Fruit fly (Drosophila melanogaster) whole organism, embryonic: ENCODE results near the gene CG1801.

ENCODE experiments used
- CG10274 ChIP-seq: fragments of 200-800 bp; sonication (Bioruptor generic); optimal IDR thresholded peaks from 3 replicates; lab custom pipeline; 2017; ENCODE audit warnings: missing biosample characterization, mild to moderate bottlenecking, missing genetic modification characterization
- CG10979 ChIP-seq: fragments of 200-800 bp; sonication (Bioruptor generic); optimal IDR thresholded peaks from 2 replicates; lab custom pipeline; 2018; ENCODE audit warnings: missing biosample characterization, mild to moderate bottlenecking, missing genetic modification characterization, moderate library complexity
- CG11695 ChIP-seq: fragments of 200-800 bp; sonication (Bioruptor generic); IDR thresholded peaks from 3 replicates; pipeline ENCODE4 v1.3.6; 2022; ENCODE audit warnings: missing biosample characterization, missing genetic modification characterization
- CG12659 ChIP-seq: fragments of 200-800 bp; sonication (Bioruptor generic); optimal IDR thresholded peaks from 3 replicates; lab custom pipeline; 2017; ENCODE audit warnings: mild to moderate bottlenecking, missing biosample characterization, missing genetic modification reagents, missing genetic modification characterization
- CG14441 ChIP-seq: fragments of 200-800 bp; sonication (Bioruptor generic); IDR thresholded peaks from 2 replicates; pipeline ENCODE4 v1.3.6; 2022; ENCODE audit warnings: missing biosample characterization, missing genetic modification characterization
- CG14710 ChIP-seq: fragments of 200-800 bp; sonication (Bioruptor generic); optimal IDR thresholded peaks from 3 replicates; lab custom pipeline; 2019; ENCODE audit warnings: missing biosample characterization, mild to moderate bottlenecking, missing genetic modification characterization, moderate library complexity
- CG16863 ChIP-seq: fragments of 200-800 bp; sonication (Bioruptor generic); optimal IDR thresholded peaks from 3 replicates; lab custom pipeline; 2016; ENCODE audit warnings: missing biosample characterization, missing genetic modification characterization
- CG17612 ChIP-seq: fragments of 200-800 bp; sonication (Bioruptor generic); IDR thresholded peaks from 2 replicates; pipeline ENCODE4 v1.3.6; 2022; ENCODE audit warnings: missing biosample characterization, missing genetic modification characterization
- CG17912 ChIP-seq: fragments of 200-800 bp; sonication (Bioruptor generic); optimal IDR thresholded peaks from 2 replicates; lab custom pipeline; 2018; ENCODE audit warnings: missing biosample characterization, mild to moderate bottlenecking, missing genetic modification characterization
- CG2712 ChIP-seq: fragments of 200-800 bp; optimal IDR thresholded peaks from 3 replicates; lab custom pipeline; 2019; ENCODE audit warnings: missing biosample characterization, mild to moderate bottlenecking, missing genetic modification characterization, moderate library complexity
- CG4360 ChIP-seq: fragments of 200-800 bp; sonication (Bioruptor generic); IDR thresholded peaks from 2 replicates; pipeline ENCODE4 v1.3.6; 2022; ENCODE audit warnings: missing biosample characterization, missing genetic modification characterization
- CG4820 ChIP-seq: fragments of 200-800 bp; sonication (Bioruptor generic); optimal IDR thresholded peaks from 3 replicates; lab custom pipeline; 2016; ENCODE audit warnings: missing biosample characterization, missing genetic modification characterization
- CG7745 ChIP-seq: fragments of 200-800 bp; sonication (Bioruptor generic); optimal IDR thresholded peaks from 2 replicates; lab custom pipeline; 2018; ENCODE audit warnings: missing biosample characterization, mild to moderate bottlenecking, missing genetic modification characterization, moderate library complexity
- CG7786 ChIP-seq: fragments of 200-800 bp; sonication (Bioruptor generic); optimal IDR thresholded peaks from 2 replicates; lab custom pipeline; 2016; ENCODE audit warnings: missing biosample characterization, missing genetic modification characterization
- CG8924 ChIP-seq: fragments of 200-800 bp; optimal IDR thresholded peaks from 3 replicates; lab custom pipeline; 2019; ENCODE audit warnings: missing biosample characterization, mild to moderate bottlenecking, missing genetic modification characterization, moderate library complexity
- CG9609 ChIP-seq: fragments of 200-800 bp; sonication (Bioruptor generic); optimal IDR thresholded peaks from 3 replicates; lab custom pipeline; 2016; ENCODE audit warnings: missing biosample characterization, missing genetic modification characterization
- CG9797 ChIP-seq: fragments of 200-800 bp; sonication (Bioruptor generic); optimal IDR thresholded peaks from 3 replicates; lab custom pipeline; 2018; ENCODE audit warnings: missing biosample characterization, mild to moderate bottlenecking, missing genetic modification characterization
- CHES-1-like ChIP-seq: fragments of 200-800 bp; sonication (Bioruptor generic); optimal IDR thresholded peaks from 2 replicates; lab custom pipeline; 2016; ENCODE audit warnings: missing biosample characterization, missing genetic modification characterization
- Camta ChIP-seq: fragments of 200-800 bp; sonication (Bioruptor generic); optimal IDR thresholded peaks from 2 replicates; lab custom pipeline; 2016; ENCODE audit warnings: missing biosample characterization, missing genetic modification characterization
- Dbx ChIP-seq: fragments of 200-800 bp; sonication (Bioruptor generic); IDR thresholded peaks from 3 replicates; pipeline ENCODE4 v1.3.6; 2022; ENCODE audit warnings: missing biosample characterization, missing genetic modification characterization
- Deaf1 ChIP-seq: fragments of 200-800 bp; optimal IDR thresholded peaks from 3 replicates; lab custom pipeline; 2019; ENCODE audit warnings: missing biosample characterization, mild to moderate bottlenecking, missing genetic modification characterization, moderate library complexity
- Dip2 ChIP-seq: fragments of 200-800 bp; sonication (Bioruptor generic); IDR thresholded peaks from 2 replicates; pipeline ENCODE4 v1.3.6; 2022; ENCODE audit warnings: missing biosample characterization, missing genetic modification characterization
- Dp ChIP-seq: fragments of 200-800 bp; sonication (Bioruptor generic); optimal IDR thresholded peaks from 2 replicates; lab custom pipeline; 2018; ENCODE audit warnings: missing biosample characterization, mild to moderate bottlenecking, missing genetic modification characterization, moderate library complexity
- Dref ChIP-seq: fragments of 200-800 bp; sonication (Bioruptor generic); IDR thresholded peaks from 2 replicates; pipeline ENCODE4 v1.3.6; 2022; ENCODE audit warnings: missing biosample characterization, missing genetic modification characterization
- ERR ChIP-seq: fragments of 200-800 bp; sonication (Bioruptor generic); optimal IDR thresholded peaks from 2 replicates; lab custom pipeline; 2016; ENCODE audit warnings: missing biosample characterization, missing genetic modification characterization
- Hr3 ChIP-seq: fragments of 200-800 bp; sonication (Bioruptor generic); optimal IDR thresholded peaks from 3 replicates; lab custom pipeline; 2016; ENCODE audit warnings: missing biosample characterization, missing genetic modification characterization
- Hr39 ChIP-seq: fragments of >200 bp; optimal IDR thresholded peaks from 2 replicates; lab custom pipeline; 2017
- Hr51 ChIP-seq, 2 experiments: fragments of 200-800 bp; sonication (Bioruptor generic); optimal IDR thresholded peaks; 2 replicates in 1 of 2; 3 replicates in 1 of 2; lab custom pipeline; 2016 to 2018; ENCODE audit warnings: missing biosample characterization in 2 of 2, missing genetic modification characterization in 2 of 2, mild to moderate bottlenecking in 1 of 2, moderate library complexity in 1 of 2
- Lpt ChIP-seq: fragments of >200 bp; optimal IDR thresholded peaks from 2 replicates; lab custom pipeline; 2018; ENCODE audit warnings: missing biosample characterization, missing genetic modification characterization
- Mrtf ChIP-seq: fragments of 200-800 bp; sonication (Bioruptor generic); IDR thresholded peaks from 3 replicates; pipeline ENCODE4 v1.3.6; 2022; ENCODE audit warnings: missing biosample characterization, missing genetic modification characterization
- NK7.1 ChIP-seq: fragments of 200-800 bp; sonication (Bioruptor generic); optimal IDR thresholded peaks from 3 replicates; lab custom pipeline; 2016; ENCODE audit warnings: missing biosample characterization, missing genetic modification characterization
- Sin3A ChIP-seq: fragments of >200 bp; optimal IDR thresholded peaks from 2 replicates; lab custom pipeline; 2018
- Sry-β ChIP-seq: fragments of 200-800 bp; sonication (Bioruptor generic); optimal IDR thresholded peaks from 2 replicates; lab custom pipeline; 2018; ENCODE audit warnings: missing biosample characterization, mild to moderate bottlenecking, missing genetic modification characterization, moderate library complexity
- Stat92E ChIP-seq, 3 experiments: fragments of >200 bp in 2 of 3; fragments of 200-800 bp in 1 of 3; sonication (Bioruptor generic) in 1 of 3; optimal IDR thresholded peaks; 2 replicates each; lab custom pipeline; 2017 to 2019; ENCODE audit warnings: missing biosample characterization in 3 of 3, missing genetic modification characterization in 3 of 3, mild to moderate bottlenecking in 1 of 3, moderate library complexity in 1 of 3
- amos ChIP-seq: fragments of 200-800 bp; sonication (Bioruptor generic); IDR thresholded peaks from 2 replicates; pipeline ENCODE4 v1.3.6; 2022; ENCODE audit warnings: missing biosample characterization, missing genetic modification characterization; ENCODE audit not compliant: partially characterized antibody
- ap ChIP-seq: fragments of 200-800 bp; sonication (Bioruptor generic); IDR thresholded peaks from 2 replicates; pipeline ENCODE4 v1.3.6; 2022; ENCODE audit warnings: missing biosample characterization, missing genetic modification characterization
- bowl ChIP-seq: fragments of 200-800 bp; sonication (Bioruptor generic); IDR thresholded peaks from 2 replicates; pipeline ENCODE4 v1.3.6; 2022; ENCODE audit warnings: missing biosample characterization, missing genetic modification characterization
- ci ChIP-seq: fragments of 200-800 bp; sonication (Bioruptor generic); IDR thresholded peaks from 3 replicates; pipeline ENCODE4 v1.3.6; 2022; ENCODE audit warnings: missing biosample characterization, missing genetic modification characterization
- crol ChIP-seq: fragments of 200-800 bp; sonication (Bioruptor generic); IDR thresholded peaks from 2 replicates; pipeline ENCODE4 v1.3.6; 2022; ENCODE audit warnings: missing biosample characterization, missing genetic modification characterization
- dmrt99B ChIP-seq: fragments of 200-800 bp; sonication (Bioruptor generic); optimal IDR thresholded peaks from 2 replicates; lab custom pipeline; 2018; ENCODE audit warnings: missing biosample characterization, mild to moderate bottlenecking, missing genetic modification characterization, moderate library complexity
- ems ChIP-seq: fragments of 200-800 bp; sonication (Bioruptor generic); optimal IDR thresholded peaks from 3 replicates; lab custom pipeline; 2016; ENCODE audit warnings: missing biosample characterization, missing genetic modification characterization
- ewg ChIP-seq: fragments of 200-800 bp; sonication (Bioruptor generic); optimal IDR thresholded peaks from 3 replicates; lab custom pipeline; 2017; ENCODE audit warnings: mild to moderate bottlenecking, missing biosample characterization, missing genetic modification reagents, missing genetic modification characterization
- fru ChIP-seq: fragments of >200 bp; optimal IDR thresholded peaks from 2 replicates; lab custom pipeline; 2017
- grau ChIP-seq: fragments of 200-800 bp; optimal IDR thresholded peaks from 3 replicates; lab custom pipeline; 2019; ENCODE audit warnings: missing biosample characterization, mild to moderate bottlenecking, missing genetic modification characterization, moderate library complexity
- gt ChIP-seq: fragments of 200-800 bp; sonication (Bioruptor generic); IDR thresholded peaks from 2 replicates; pipeline ENCODE4 v1.3.6; 2022; ENCODE audit warnings: missing biosample characterization, missing genetic modification characterization
- h ChIP-seq: fragments of >200 bp; optimal IDR thresholded peaks from 2 replicates; lab custom pipeline; 2017
- her ChIP-seq: fragments of 200-800 bp; sonication (Bioruptor generic); optimal IDR thresholded peaks from 2 replicates; lab custom pipeline; 2016; ENCODE audit warnings: missing biosample characterization, missing genetic modification characterization
- nerfin-2 ChIP-seq: fragments of 200-800 bp; sonication (Bioruptor generic); IDR thresholded peaks from 2 replicates; pipeline ENCODE4 v1.3.6; 2022; ENCODE audit warnings: missing biosample characterization, missing genetic modification characterization; ENCODE audit not compliant: partially characterized antibody
- peb ChIP-seq: fragments of 200-800 bp; sonication (Bioruptor generic); IDR thresholded peaks from 2 replicates; pipeline ENCODE4 v1.3.6; 2022; ENCODE audit warnings: missing biosample characterization, missing genetic modification characterization
- sim ChIP-seq: fragments of 200-800 bp; sonication (Bioruptor generic); IDR thresholded peaks from 2 replicates; pipeline ENCODE4 v1.3.6; 2022; ENCODE audit warnings: missing biosample characterization, missing genetic modification characterization
- stwl ChIP-seq: fragments of 200-800 bp; sonication (Bioruptor generic); optimal IDR thresholded peaks from 3 replicates; lab custom pipeline; 2018; ENCODE audit warnings: missing biosample characterization, mild to moderate bottlenecking, missing genetic modification characterization, moderate library complexity
- unc-4 ChIP-seq: fragments of 200-800 bp; sonication (Bioruptor generic); IDR thresholded peaks from 2 replicates; pipeline ENCODE4 v1.3.6; 2022; ENCODE audit warnings: missing biosample characterization, missing genetic modification characterization; ENCODE audit not compliant: partially characterized antibody
- zen ChIP-seq: fragments of 200-800 bp; sonication (Bioruptor generic); optimal IDR thresholded peaks from 3 replicates; lab custom pipeline; 2018; ENCODE audit warnings: missing biosample characterization, mild to moderate bottlenecking, missing genetic modification characterization, moderate library complexity

Gene CG1801

DNA sequence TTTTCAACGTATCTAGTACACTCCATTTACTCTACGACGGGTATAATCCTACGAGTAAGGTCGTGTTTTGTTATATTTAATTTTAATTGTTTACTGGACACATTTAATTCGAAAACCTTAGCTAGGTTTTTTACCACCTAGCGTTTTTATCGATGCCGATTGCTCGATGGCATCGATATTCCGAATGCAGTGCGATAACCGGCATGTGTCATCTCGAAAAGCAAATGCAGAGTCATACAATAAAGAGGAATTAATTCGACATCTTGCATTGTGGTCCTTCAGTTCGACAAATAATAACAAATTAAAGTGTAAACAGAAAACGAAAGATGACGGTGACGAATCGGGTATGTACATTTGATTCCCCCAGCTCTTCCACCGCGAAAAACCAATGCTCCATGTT, 1.5 kb downstream of the CG1801 start, which contains the start of gene Rpt6 (continued):
- TF ChIP-seq CG9609 (GFP tag; lab: Kevin White, UChicago) (no peak), peb (GFP tag; lab: Robert Waterston, UW) (no peak), NK7.1 (GFP tag; lab: Kevin White, UChicago) (no peak), CG17912 (GFP tag; lab: Kevin White, UChicago) (no peak), CG9797 (no peak), Dip2 (no peak), Mrtf (GFP tag; lab: Robert Waterston, UW) (no peak), CG10274 (no peak), Dp (GFP tag; lab: Kevin White, UChicago) (peak; percentile 60), sim (no peak), CG8924 (tag; lab: Kevin White, UChicago) (peak; percentile 4), her (GFP tag; lab: Kevin White, UChicago) (no peak), amos (peak; percentile 81), CG7786 (GFP tag; lab: Kevin White, UChicago) (no peak), CHES-1-like (GFP tag; lab: Kevin White, UChicago) (peak; percentile 14), CG14441 (no peak), crol (no peak), ERR (GFP tag; lab: Kevin White, UChicago) (no peak), CG11695 (GFP tag; lab: Robert Waterston, UW) (no peak), ems (GFP tag; lab: Kevin White, UChicago) (no peak), bowl (GFP tag; lab: Robert Waterston, UW) (no peak), CG10979 (tag; lab: Kevin White, UChicago) (no peak), CG2712 (tag; lab: Kevin White, UChicago) (peak; percentile 26), Lpt (GFP tag; lab: Kevin White, UChicago) (no peak), h (lab: Kevin White, UChicago) (no peak), Sin3A (lab: Kevin White, UChicago) (peak; percentile 7), dmrt99B (tag; lab: Kevin White, UChicago) (no peak), ci (GFP tag; lab: Robert Waterston, UW) (no peak), gt (GFP tag; lab: Robert Waterston, UW) (no peak), unc-4 (GFP tag; lab: Robert Waterston, UW) (peak; percentile 74), nerfin-2 (peak; percentile 59; the same call in 1 of the 2 replicates), Deaf1 (tag; lab: Kevin White, UChicago) (no peak), CG4820 (GFP tag; lab: Kevin White, UChicago) (peak; percentile 76), Hr3 (no peak), Sry-β (peak; percentile 66), CG14710 (tag; lab: Kevin White, UChicago) (peak; percentile 45), Dref (GFP tag; lab: Robert Waterston, UW) (peak; percentile 95), Camta (no peak), Dbx (no peak), Stat92E (GFP tag; optimal IDR thresholded peaks at IDR 0.05; lab: Kevin White, UChicago) (peak in 1 of 3 experiments; percentile 15), CG17612 (no peak), zen (tag; lab: Kevin White, UChicago) (no peak), CG16863 (GFP tag; lab: Kevin White, UChicago) (peak; percentile 9), Hr51 (GFP tag; optimal IDR thresholded peaks at IDR 0.05; lab: Kevin White, UChicago) (no peak), ap (GFP tag; lab: Robert Waterston, UW) (no peak), fru (lab: Kevin White, UChicago) (no peak), CG12659 (GFP tag; lab: Kevin White, UChicago) (peak; percentile 39), stwl (tag; lab: Kevin White, UChicago) (peak; percentile 74), CG7745 (no peak), grau (tag; lab: Kevin White, UChicago) (no peak), CG4360 (GFP tag; lab: Robert Waterston, UW) (no peak), Hr39 (lab: Kevin White, UChicago) (no peak), ewg (GFP tag; lab: Kevin White, UChicago) (no peak)
